Worm (Caenorhabditis elegans): ENCODE measurements around the gene suds-3.

ce11 chrV:9976138-9976537 is 45.3 kb downstream of the suds-3 start, which contains the start of gene unc-41:
- TF ChIP-seq scrt-1 (GFP tag; IDR thresholded peaks at IDR 0.05) (no peak), ama-1 (optimal IDR thresholded peaks at IDR 0.05) (no peak), ceh-36 (tag; optimal IDR thresholded peaks at IDR 0.05) (no peak), tbx-37 (GFP tag; conservative IDR thresholded peaks at IDR 0.05) (no peak), tbx-11 (GFP tag; IDR thresholded peaks at IDR 0.05) (no peak), hnd-1 (tag; optimal IDR thresholded peaks at IDR 0.05) (no peak), ets-7 (tag; optimal IDR thresholded peaks at IDR 0.05) (no peak), flt-1 (GFP tag; IDR thresholded peaks at IDR 0.05) (no peak), hmg-4 (GFP tag; optimal IDR thresholded peaks at IDR 0.05) (no peak), tra-4 (tag; optimal IDR thresholded peaks at IDR 0.05) (no peak), F13C5.2 (tag; optimal IDR thresholded peaks at IDR 0.05) (no peak), B0310.2 (tag; optimal IDR thresholded peaks at IDR 0.05) (no peak), sea-1 (GFP tag; conservative IDR thresholded peaks at IDR 0.05) (no peak)
